Fruit fly (Drosophila melanogaster) whole organism: ENCODE data around the gene CG4613.

Experiments used
- CG8478 ChIP-seq: fragments of >200 bp; optimal IDR thresholded peaks from 2 replicates; lab custom pipeline; 2018; ENCODE audit warnings: inconsistent platforms
- Dll ChIP-seq: fragments of >200 bp; optimal IDR thresholded peaks from 2 replicates; lab custom pipeline; 2017
- EcR ChIP-seq, 2 experiments: fragments of >200 bp; optimal IDR thresholded peaks; 2 replicates each; lab custom pipeline; 2017; ENCODE audit warnings: missing biosample characterization in 2 of 2, missing genetic modification characterization in 2 of 2, missing genetic modification reagents in 2 of 2
- pan ChIP-seq: fragments of >200 bp; optimal IDR thresholded peaks from 2 replicates; lab custom pipeline; 2017
- psq ChIP-seq: fragments of >200 bp; optimal IDR thresholded peaks from 2 replicates; lab custom pipeline; 2017
- usp ChIP-seq: fragments of >200 bp; optimal IDR thresholded peaks from 2 replicates; lab custom pipeline; 2017; ENCODE audit warnings: missing biosample characterization, missing genetic modification characterization, mixed read lengths

dm6 chr3L:14531802-14532201 is 10.3 kb upstream of the CG4613 start:
- TF ChIP-seq EcR (GFP tag; optimal IDR thresholded peaks at IDR 0.05; lab: Kevin White, UChicago) (no peak), Dll (lab: Kevin White, UChicago) (no peak), psq (no peak), usp (GFP tag; lab: Kevin White, UChicago) (no peak), pan (lab: Kevin White, UChicago) (no peak), CG8478 (lab: Kevin White, UChicago) (no peak)
